Fruit fly (Drosophila melanogaster) whole organism, prepupa: ENCODE data around the gene CG31955.

ENCODE experiments used
- CG10631 ChIP-seq: fragments of 200-800 bp; sonication (Bioruptor generic); optimal IDR thresholded peaks from 2 replicates; lab custom pipeline; 2016; ENCODE audit warnings: missing biosample characterization, missing genetic modification characterization
- CG10669 ChIP-seq: fragments of 200-800 bp; sonication (Bioruptor generic); optimal IDR thresholded peaks from 3 replicates; lab custom pipeline; 2018; ENCODE audit warnings: missing biosample characterization, mild to moderate bottlenecking, missing genetic modification characterization, moderate library complexity
- CG11294 ChIP-seq: fragments of 200-800 bp; sonication (Bioruptor generic); IDR thresholded peaks from 2 replicates; pipeline ENCODE4 v1.3.6; 2022; ENCODE audit warnings: missing biosample characterization, missing genetic modification characterization
- CG1621 ChIP-seq: fragments of 200-800 bp; sonication (Bioruptor generic); optimal IDR thresholded peaks from 3 replicates; lab custom pipeline; 2018; ENCODE audit warnings: missing biosample characterization, mild to moderate bottlenecking, missing genetic modification characterization
- CG3032 ChIP-seq: fragments of 200-800 bp; optimal IDR thresholded peaks from 2 replicates; lab custom pipeline; 2019; ENCODE audit warnings: missing biosample characterization, mild to moderate bottlenecking, missing genetic modification characterization, moderate library complexity
- CG31627 ChIP-seq: fragments of 200-800 bp; sonication (Bioruptor generic); optimal IDR thresholded peaks from 3 replicates; lab custom pipeline; 2016; ENCODE audit warnings: missing biosample characterization, missing genetic modification characterization
- CG32006 ChIP-seq: fragments of 200-800 bp; sonication (Bioruptor generic); optimal IDR thresholded peaks from 3 replicates; lab custom pipeline; 2017; ENCODE audit warnings: missing biosample characterization, mild to moderate bottlenecking, missing genetic modification characterization
- CG6276 ChIP-seq: fragments of 200-800 bp; sonication (Bioruptor generic); optimal IDR thresholded peaks from 2 replicates; lab custom pipeline; 2017; ENCODE audit warnings: missing biosample characterization, mild to moderate bottlenecking, missing genetic modification characterization
- CG6792 ChIP-seq: fragments of 200-800 bp; sonication (Bioruptor generic); optimal IDR thresholded peaks from 3 replicates; lab custom pipeline; 2016; ENCODE audit warnings: missing biosample characterization, missing genetic modification characterization
- CG6854 ChIP-seq: fragments of 200-800 bp; sonication (Bioruptor generic); optimal IDR thresholded peaks from 2 replicates; lab custom pipeline; 2017; ENCODE audit warnings: missing biosample characterization, mild to moderate bottlenecking, missing genetic modification characterization
- CG8119 ChIP-seq: fragments of 200-800 bp; sonication (Bioruptor generic); IDR thresholded peaks from 3 replicates; pipeline ENCODE4 v1.3.6; 2022; ENCODE audit warnings: missing biosample characterization, missing genetic modification characterization
- CG8319 ChIP-seq: fragments of 200-800 bp; sonication (Bioruptor generic); optimal IDR thresholded peaks from 3 replicates; lab custom pipeline; 2016; ENCODE audit warnings: missing biosample characterization, missing genetic modification characterization
- CG8632 ChIP-seq: fragments of 200-800 bp; sonication (Bioruptor generic); optimal IDR thresholded peaks from 3 replicates; lab custom pipeline; 2016; ENCODE audit warnings: missing biosample characterization, missing genetic modification characterization
- Eip78C ChIP-seq: fragments of 200-800 bp; sonication (Bioruptor generic); peaks from one replicate; lab custom pipeline; 2016; ENCODE audit warnings: missing biosample characterization, missing genetic modification characterization
- Ets21C ChIP-seq: fragments of 200-800 bp; sonication (Bioruptor generic); optimal IDR thresholded peaks from 3 replicates; lab custom pipeline; 2016; ENCODE audit warnings: missing biosample characterization, missing genetic modification characterization
- Gug ChIP-seq: fragments of 200-800 bp; sonication (Bioruptor generic); IDR thresholded peaks from 2 replicates; pipeline ENCODE4 v1.3.6; 2022; ENCODE audit warnings: missing biosample characterization, missing genetic modification characterization
- Hr38 ChIP-seq: sonication (Bioruptor generic); optimal IDR thresholded peaks from 2 replicates; lab custom pipeline; 2016; ENCODE audit warnings: missing biosample characterization, missing genetic modification characterization
- Hr4 ChIP-seq: fragments of 200-800 bp; sonication (Bioruptor generic); optimal IDR thresholded peaks from 3 replicates; lab custom pipeline; 2016; ENCODE audit warnings: missing biosample characterization, missing genetic modification characterization
- Met ChIP-seq: fragments of 200-800 bp; sonication (Bioruptor generic); optimal IDR thresholded peaks from 3 replicates; lab custom pipeline; 2016; ENCODE audit warnings: missing biosample characterization, missing genetic modification characterization
- Smox ChIP-seq: fragments of 200-800 bp; sonication (Bioruptor generic); optimal IDR thresholded peaks from 3 replicates; lab custom pipeline; 2016; ENCODE audit warnings: missing biosample characterization, missing genetic modification characterization
- Sox102F ChIP-seq: fragments of 200-800 bp; sonication (Bioruptor generic); optimal IDR thresholded peaks from 2 replicates; lab custom pipeline; 2016; ENCODE audit warnings: missing biosample characterization, mild to moderate bottlenecking, missing genetic modification characterization
- Sox14 ChIP-seq: fragments of 200-800 bp; sonication (Bioruptor generic); optimal IDR thresholded peaks from 3 replicates; lab custom pipeline; 2016; ENCODE audit warnings: missing biosample characterization, missing genetic modification characterization
- achi ChIP-seq: fragments of 200-800 bp; sonication (Bioruptor generic); optimal IDR thresholded peaks from 3 replicates; lab custom pipeline; 2016; ENCODE audit warnings: missing biosample characterization, missing genetic modification characterization
- acj6 ChIP-seq: fragments of 200-800 bp; sonication (Bioruptor generic); optimal IDR thresholded peaks from 3 replicates; lab custom pipeline; 2016; ENCODE audit warnings: missing biosample characterization, missing genetic modification characterization
- cyc ChIP-seq: fragments of 200-800 bp; sonication (Bioruptor generic); optimal IDR thresholded peaks from 3 replicates; lab custom pipeline; 2016; ENCODE audit warnings: missing biosample characterization, missing genetic modification characterization
- dac ChIP-seq: fragments of 200-800 bp; sonication (Bioruptor generic); optimal IDR thresholded peaks from 2 replicates; lab custom pipeline; 2017; ENCODE audit warnings: missing biosample characterization, mild to moderate bottlenecking, missing genetic modification characterization
- dsx ChIP-seq: fragments of 200-800 bp; optimal IDR thresholded peaks from 3 replicates; lab custom pipeline; 2019; ENCODE audit warnings: missing biosample characterization, mild to moderate bottlenecking, missing genetic modification characterization, moderate library complexity; ENCODE audit not compliant: poor library complexity, severe bottlenecking
- eg ChIP-seq: fragments of 200-800 bp; sonication (Bioruptor generic); IDR thresholded peaks from 3 replicates; pipeline ENCODE4 v1.3.6; 2022; ENCODE audit warnings: missing biosample characterization, missing genetic modification characterization
- esn ChIP-seq: fragments of 200-800 bp; sonication (Bioruptor generic); optimal IDR thresholded peaks from 2 replicates; lab custom pipeline; 2016; ENCODE audit warnings: missing biosample characterization, mild to moderate bottlenecking, missing genetic modification characterization, moderate library complexity
- fd85E ChIP-seq: fragments of 200-800 bp; sonication (Bioruptor generic); optimal IDR thresholded peaks from 3 replicates; lab custom pipeline; 2016; ENCODE audit warnings: missing biosample characterization, missing genetic modification characterization
- fkh ChIP-seq: fragments of 200-800 bp; sonication (Bioruptor generic); optimal IDR thresholded peaks from 3 replicates; lab custom pipeline; 2017; ENCODE audit warnings: missing biosample characterization, mild to moderate bottlenecking, missing genetic modification characterization, moderate library complexity
- lz ChIP-seq: fragments of 200-800 bp; sonication (Bioruptor generic); optimal IDR thresholded peaks from 3 replicates; lab custom pipeline; 2016; ENCODE audit warnings: missing biosample characterization, missing genetic modification characterization
- pdm3 ChIP-seq: fragments of 200-800 bp; sonication (Bioruptor generic); optimal IDR thresholded peaks from 3 replicates; lab custom pipeline; 2016; ENCODE audit warnings: missing biosample characterization, missing genetic modification characterization
- salr ChIP-seq, 2 experiments: fragments of 200-800 bp; sonication (Bioruptor generic); optimal IDR thresholded peaks; 3 replicates each; lab custom pipeline; 2016 to 2018; ENCODE audit warnings: missing biosample characterization in 2 of 2, missing genetic modification characterization in 2 of 2, mild to moderate bottlenecking in 1 of 2
- svp ChIP-seq: fragments of 200-800 bp; sonication (Bioruptor generic); peaks from one replicate; lab custom pipeline; 2016; ENCODE audit warnings: missing biosample characterization, missing genetic modification characterization
- topi ChIP-seq: fragments of 200-800 bp; sonication (Bioruptor generic); optimal IDR thresholded peaks from 3 replicates; lab custom pipeline; 2016; ENCODE audit warnings: missing biosample characterization, missing genetic modification characterization
- vri ChIP-seq: fragments of 200-800 bp; sonication (Bioruptor generic); optimal IDR thresholded peaks from 3 replicates; lab custom pipeline; 2016; ENCODE audit warnings: missing biosample characterization, mild to moderate bottlenecking, missing genetic modification characterization

Gene CG31955

dm6 chr2L:3719414-3719959 lies 6.6 kb upstream of the CG31955 start (continued):
- peak; percentile 33 for TF ChIP-seq achi (GFP tag; lab: Kevin White, UChicago)

DNA sequence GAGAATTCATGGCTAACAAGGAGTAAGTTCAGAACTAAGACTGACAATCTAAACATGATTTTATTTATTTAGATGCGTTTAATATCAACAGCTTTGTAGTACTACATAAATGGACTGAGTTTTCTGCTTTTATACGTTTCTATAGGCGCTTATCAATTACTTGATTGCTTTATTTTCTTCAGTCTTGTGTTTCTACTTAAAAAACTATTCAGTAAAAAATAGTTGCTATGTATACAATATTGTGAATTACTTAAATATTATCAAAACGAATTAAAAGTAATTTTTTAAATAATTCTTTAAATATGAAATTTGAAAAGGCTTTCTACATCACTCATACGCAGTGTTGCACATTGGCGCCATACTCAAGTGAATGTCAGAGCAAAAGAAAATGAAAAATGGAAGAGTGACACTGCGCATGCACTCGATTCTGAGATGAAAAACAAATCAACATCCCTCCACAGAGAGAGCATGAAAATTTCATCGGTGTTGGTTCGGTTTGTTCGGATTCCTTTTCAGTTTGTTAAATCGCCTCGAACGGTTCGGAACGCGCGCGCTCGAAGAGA lies 4.8 kb upstream of the CG31955 start, which contains the start of the genes lectin-24A and Shaw:
lectin-24A (minus strand) TSS at position 101 of the 563 bp plus-strand sequence.
Shaw (plus strand) TSS at position 513 of the 563 bp plus-strand sequence.
- TF ChIP-seq salr (GFP tag; optimal IDR thresholded peaks at IDR 0.05; lab: Kevin White, UChicago) (no peak), achi (GFP tag; lab: Kevin White, UChicago) (peak; percentile 11)
- TF ChIP-seq, all 60 proteins: peak for 1

DNA sequence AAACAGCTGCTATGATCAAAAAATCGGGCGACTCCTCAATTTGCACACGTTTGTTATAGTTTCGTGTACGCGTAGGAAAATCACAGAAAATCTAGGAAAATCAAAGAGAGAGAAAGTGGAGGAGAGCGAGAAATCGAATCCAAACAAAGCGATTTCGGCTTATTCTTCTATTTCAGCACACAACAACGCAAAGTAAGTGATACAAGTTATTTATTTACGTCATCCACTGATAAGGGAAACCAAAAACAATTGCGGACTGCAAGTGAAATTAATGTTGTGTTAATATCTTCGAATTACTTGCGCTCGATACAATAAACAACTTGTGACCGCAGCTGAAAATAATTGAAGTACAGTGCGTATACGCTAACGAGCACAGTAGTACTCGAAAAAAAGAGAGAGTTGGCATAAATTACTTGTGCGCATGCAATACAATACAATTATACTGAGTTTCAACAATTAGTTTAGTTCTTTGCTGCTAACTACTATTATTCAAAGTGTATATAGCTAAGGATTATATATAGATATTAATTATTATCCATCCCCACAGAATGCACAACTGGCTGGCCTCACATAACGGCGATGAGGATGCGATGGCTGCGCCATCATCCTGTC lies 746 bp upstream of the CG31955 start:
- TF ChIP-seq CG1621 (tag; lab: Kevin White, UChicago): no peak
- peak; percentile 33 for TF ChIP-seq vri (GFP tag; lab: Kevin White, UChicago)
- TF ChIP-seq Sox102F (GFP tag; lab: Kevin White, UChicago): no peak
- peak; percentile 9 for TF ChIP-seq svp (GFP tag; lab: Kevin White, UChicago)
- no peak for TF ChIP-seq topi (GFP tag; lab: Kevin White, UChicago)
- no peak for TF ChIP-seq Gug (GFP tag; lab: Robert Waterston, UW)
- peak; percentile 44; the same call in 1 of the 3 replicates for TF ChIP-seq eg
- TF ChIP-seq Met: peak; percentile 5
- peak; percentile 62 for TF ChIP-seq Eip78C
- peak; percentile 4 for TF ChIP-seq Hr4 (GFP tag; lab: Kevin White, UChicago)
- no peak for TF ChIP-seq dsx (GFP tag; lab: Kevin White, UChicago)
- TF ChIP-seq fkh (GFP tag; lab: Kevin White, UChicago): peak; percentile 14
- TF ChIP-seq achi (GFP tag; lab: Kevin White, UChicago): no peak
- no peak for TF ChIP-seq CG8119

dm6 chr2L:3711665-3712064 lies 1.2 kb downstream of the CG31955 start, which contains the start of gene cutlet:
Gene cutlet, minus strand, starts transcription at chr2L:3711748.
- no peak for TF ChIP-seq Sox14 (GFP tag; lab: Kevin White, UChicago)
- TF ChIP-seq achi (GFP tag; lab: Kevin White, UChicago): peak; percentile 36
- peak; percentile 54 for TF ChIP-seq Eip78C
- peak; percentile 16 for TF ChIP-seq Smox (GFP tag; lab: Kevin White, UChicago)
- no peak for TF ChIP-seq dac
- peak; percentile 63 for TF ChIP-seq svp (GFP tag; lab: Kevin White, UChicago)
- TF ChIP-seq fkh (GFP tag; lab: Kevin White, UChicago): peak; percentile 93
- no peak for TF ChIP-seq CG8119
- TF ChIP-seq, all 60 proteins: peak for 5

DNA sequence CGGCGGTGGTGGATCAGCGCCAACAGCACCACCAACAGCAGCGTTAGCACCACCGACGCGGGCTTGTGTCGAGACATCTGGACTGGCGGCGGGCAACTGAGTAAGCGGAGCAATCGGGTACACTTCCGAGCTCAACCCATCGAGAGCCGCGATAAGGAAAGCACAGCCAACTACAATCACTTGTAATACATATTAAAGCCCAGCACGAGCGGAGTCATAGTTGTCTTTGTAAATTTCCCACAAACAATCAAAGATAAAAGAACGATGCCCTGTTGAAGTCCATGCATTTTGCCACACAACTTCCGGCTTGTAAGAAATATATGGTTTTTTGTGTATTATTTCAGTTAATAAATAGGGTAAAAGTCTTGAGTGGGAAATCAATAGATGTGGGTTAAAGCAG lies 5.9 kb downstream of the CG31955 start, which contains the start of gene CG31777:
CG31777 (minus strand) TSS at position 101 of the 400 bp plus-strand sequence.
- TF ChIP-seq esn (GFP tag; lab: Kevin White, UChicago) (no peak), CG32006 (GFP tag; lab: Kevin White, UChicago) (no peak), fd85E (GFP tag; lab: Kevin White, UChicago) (no peak), dac (no peak), CG6276 (no peak), svp (GFP tag; lab: Kevin White, UChicago) (peak; percentile 71)

DNA sequence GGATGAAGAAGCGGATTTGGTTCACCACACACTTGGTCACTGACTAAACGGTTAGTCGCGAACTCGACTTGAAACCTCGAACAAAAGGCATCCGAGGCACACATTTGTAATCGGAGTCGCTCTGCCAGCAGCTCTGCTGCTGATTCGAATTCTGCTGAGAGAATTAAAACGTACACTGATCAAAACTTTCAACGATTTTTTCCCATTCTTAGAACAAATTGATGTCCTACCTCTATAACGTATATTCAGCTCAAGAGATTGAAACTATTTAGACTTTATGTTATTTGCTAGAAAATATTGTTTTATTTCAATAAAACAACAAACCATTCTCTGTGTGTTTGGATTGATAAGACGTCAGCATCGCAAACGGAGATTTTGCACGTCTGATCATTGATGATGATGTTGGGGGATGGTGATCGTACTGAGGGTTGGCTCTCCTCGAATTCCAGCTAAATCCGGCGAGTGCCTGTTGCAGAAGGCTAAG lies 7.4 kb downstream of the CG31955 start, which contains the start of gene CG31778:
CG31778 (minus strand) TSS at position 51 of the 484 bp plus-strand sequence.
- TF ChIP-seq lz (GFP tag; lab: Kevin White, UChicago): peak; percentile 88
- peak; percentile 75 for TF ChIP-seq CG8632 (GFP tag; lab: Kevin White, UChicago)
- peak; percentile 92 for TF ChIP-seq Sox102F (GFP tag; lab: Kevin White, UChicago)
- TF ChIP-seq CG10631 (GFP tag; lab: Kevin White, UChicago): peak; percentile 57
- TF ChIP-seq dsx (GFP tag; lab: Kevin White, UChicago): peak; percentile 60
- peak; percentile 73 for TF ChIP-seq CG3032 (tag; lab: Kevin White, UChicago)
- peak; percentile 82 for TF ChIP-seq cyc (GFP tag; lab: Kevin White, UChicago)
- peak; percentile 73 for TF ChIP-seq CG10669 (GFP tag; lab: Kevin White, UChicago)
- TF ChIP-seq pdm3 (GFP tag; lab: Kevin White, UChicago): peak; percentile 83
- TF ChIP-seq Hr4 (GFP tag; lab: Kevin White, UChicago): peak; percentile 62
- TF ChIP-seq CG1621 (tag; lab: Kevin White, UChicago): peak; percentile 75
- TF ChIP-seq Hr38 (GFP tag; lab: Kevin White, UChicago): no peak
- peak; percentile 65 for TF ChIP-seq CG11294
- TF ChIP-seq CG6276: peak; percentile 61
- TF ChIP-seq eg: peak; percentile 84
- peak; percentile 97 for TF ChIP-seq svp (GFP tag; lab: Kevin White, UChicago)
- peak; percentile 69 for TF ChIP-seq CG32006 (GFP tag; lab: Kevin White, UChicago)
- peak; percentile 88 for TF ChIP-seq Sox14 (GFP tag; lab: Kevin White, UChicago)
- peak; percentile 89 for TF ChIP-seq CG31627 (GFP tag; lab: Kevin White, UChicago)
- peak; percentile 35 for TF ChIP-seq CG6854 (GFP tag; lab: Kevin White, UChicago)
- TF ChIP-seq CG6792: peak; percentile 79
- TF ChIP-seq CG8319: peak; percentile 46
- peak; percentile 76 for TF ChIP-seq acj6 (GFP tag; lab: Kevin White, UChicago)
- TF ChIP-seq Ets21C (GFP tag; lab: Kevin White, UChicago): peak; percentile 76
